Worm (Caenorhabditis elegans) whole organism, young adult: ENCODE results near the gene F15E6.9.
A peak's percentile ranks its signal among the peaks of the same experiment; 100 is the strongest.

Source experiments
- B0019.2 ChIP-seq: fragments of 200-800 bp; sonication (Bioruptor generic); conservative IDR thresholded peaks from 2 replicates; pipeline ENCODE4 v1.3.6; 2022; ENCODE audit warnings: missing genetic modification reagents, missing genetic modification characterization, missing compliant biosample characterization
- B0035.1 ChIP-seq: sonication (generic microtip); optimal IDR thresholded peaks from 2 replicates; lab custom pipeline; 2016; ENCODE audit warnings: missing genetic modification characterization, mild to moderate bottlenecking, missing compliant biosample characterization, missing genotype, missing genetic modification reagents
- B0336.3 ChIP-seq: fragments of 200-800 bp; sonication (Bioruptor generic); IDR thresholded peaks from 2 replicates; pipeline ENCODE4 v1.3.6; 2022; ENCODE audit warnings: missing genetic modification characterization, missing compliant biosample characterization
- D2030.7 ChIP-seq: fragments of 200-800 bp; sonication (Bioruptor generic); IDR thresholded peaks from 2 replicates; pipeline ENCODE4 v1.3.6; 2022; ENCODE audit warnings: missing genetic modification reagents, missing genetic modification characterization, missing compliant biosample characterization
- F10E7.11 ChIP-seq: sonication (generic microtip); optimal IDR thresholded peaks from 2 replicates; lab custom pipeline; 2017; ENCODE audit warnings: mild to moderate bottlenecking, missing genetic modification characterization, moderate library complexity, missing compliant biosample characterization
- F23B12.7 ChIP-seq: sonication (generic microtip); optimal IDR thresholded peaks from 2 replicates; lab custom pipeline; 2017; ENCODE audit warnings: missing genetic modification characterization, mild to moderate bottlenecking, missing compliant biosample characterization, antibody characterized with exemption, moderate library complexity; ENCODE audit not compliant: insufficient read depth
- F39B2.1 ChIP-seq: fragments of 200-800 bp; sonication (Bioruptor generic); IDR thresholded peaks from 2 replicates; pipeline ENCODE4 v1.3.6; 2022; ENCODE audit warnings: missing genetic modification reagents, missing genetic modification characterization, missing compliant biosample characterization
- F49E8.2 ChIP-seq: sonication (generic microtip); optimal IDR thresholded peaks from 3 replicates; lab custom pipeline; 2017; ENCODE audit warnings: missing genetic modification characterization, mild to moderate bottlenecking, missing compliant biosample characterization, antibody characterized with exemption, moderate library complexity; ENCODE audit not compliant: insufficient read depth
- F57A8.1 ChIP-seq: fragments of 200-800 bp; sonication (Bioruptor generic); optimal IDR thresholded peaks from 2 replicates; lab custom pipeline; 2018; ENCODE audit warnings: mild to moderate bottlenecking, missing genetic modification characterization, moderate library complexity, missing compliant biosample characterization
- F57C9.4 ChIP-seq: sonication (generic microtip); optimal IDR thresholded peaks from 2 replicates; lab custom pipeline; 2017; ENCODE audit warnings: mild to moderate bottlenecking, missing genetic modification characterization, missing compliant biosample characterization
- K12H6.12 ChIP-seq: fragments of 200-800 bp; sonication (Bioruptor generic); optimal IDR thresholded peaks from 2 replicates; lab custom pipeline; 2018; ENCODE audit warnings: mild to moderate bottlenecking, missing genetic modification characterization, missing compliant biosample characterization
- akir-1 ChIP-seq: fragments of 200-800 bp; sonication (Bioruptor generic); optimal IDR thresholded peaks from 2 replicates; lab custom pipeline; 2018; ENCODE audit warnings: mild to moderate bottlenecking, missing genetic modification characterization, moderate library complexity, missing compliant biosample characterization
- attf-6 ChIP-seq: fragments of 200-800 bp; sonication (Bioruptor generic); IDR thresholded peaks from 2 replicates; pipeline ENCODE4 v1.3.6; 2022; ENCODE audit warnings: missing genetic modification reagents, missing genetic modification characterization, missing compliant biosample characterization
- bed-2 ChIP-seq: fragments of 200-800 bp; sonication (Bioruptor generic); IDR thresholded peaks from 2 replicates; pipeline ENCODE4 v1.3.6; 2022; ENCODE audit warnings: missing genetic modification reagents, missing genetic modification characterization, missing compliant biosample characterization
- cebp-1 ChIP-seq, 2 experiments: fragments of 200-800 bp in 1 of 2; sonication (Bioruptor generic) in 1 of 2; sonication (generic microtip) in 1 of 2; IDR thresholded peaks in 1 of 2; optimal IDR thresholded peaks in 1 of 2; 2 replicates each; pipeline versions ENCODE4 v1.3.6 to Lab custom; 2017 to 2022; ENCODE audit warnings: missing compliant biosample characterization in 2 of 2, missing genetic modification characterization in 2 of 2, mild to moderate bottlenecking in 1 of 2, missing genetic modification reagents in 1 of 2, moderate library complexity in 1 of 2
- chd-7 ChIP-seq: sonication (generic microtip); optimal IDR thresholded peaks from 2 replicates; lab custom pipeline; 2016; ENCODE audit warnings: mild to moderate bottlenecking, missing genetic modification characterization, moderate library complexity, missing compliant biosample characterization
- dpl-1 ChIP-seq: fragments of 150-350 bp; optimal IDR thresholded peaks from 2 replicates; lab custom pipeline; 2014; ENCODE audit warnings: missing biosample characterization, missing genetic modification reagents, missing genetic modification characterization
- egrh-3 ChIP-seq: fragments of 200-800 bp; sonication (Bioruptor generic); IDR thresholded peaks from 2 replicates; pipeline ENCODE4 v1.3.6; 2022; ENCODE audit warnings: missing genetic modification reagents, missing genetic modification characterization, missing compliant biosample characterization
- ekl-4 ChIP-seq: fragments of 200-800 bp; sonication (Bioruptor generic); IDR thresholded peaks from 2 replicates; pipeline ENCODE4 v1.3.6; 2022; ENCODE audit warnings: missing genetic modification reagents, missing genetic modification characterization, missing compliant biosample characterization
- ets-4 ChIP-seq: fragments of 200-800 bp; sonication (Bioruptor generic); optimal IDR thresholded peaks from 2 replicates; lab custom pipeline; 2018; ENCODE audit warnings: mild to moderate bottlenecking, missing genetic modification characterization, missing compliant biosample characterization
- fkh-3 ChIP-seq: sonication (generic microtip); optimal IDR thresholded peaks from 2 replicates; lab custom pipeline; 2016; ENCODE audit warnings: mild to moderate bottlenecking, missing genetic modification characterization, missing compliant biosample characterization
- hmg-1.2 ChIP-seq: fragments of 200-800 bp; sonication (Bioruptor generic); IDR thresholded peaks from 2 replicates; pipeline ENCODE4 v1.3.6; 2022; ENCODE audit warnings: missing genetic modification reagents, missing genetic modification characterization, missing compliant biosample characterization
- lin-26 ChIP-seq: fragments of 200-800 bp; sonication (Bioruptor generic); IDR thresholded peaks from 2 replicates; pipeline ENCODE4 v1.3.6; 2022; ENCODE audit warnings: missing genetic modification reagents, missing genetic modification characterization, missing compliant biosample characterization
- lin-54 ChIP-seq: fragments of 200-800 bp; sonication (Bioruptor generic); optimal IDR thresholded peaks from 2 replicates; lab custom pipeline; 2018; ENCODE audit warnings: mild to moderate bottlenecking, missing genetic modification characterization, missing compliant biosample characterization
- lsl-1 ChIP-seq: fragments of 200-800 bp; sonication (Bioruptor generic); optimal IDR thresholded peaks from 2 replicates; lab custom pipeline; 2018; ENCODE audit warnings: mild to moderate bottlenecking, missing genetic modification characterization, moderate library complexity, missing compliant biosample characterization
- lsy-27 ChIP-seq: sonication (generic microtip); optimal IDR thresholded peaks from 2 replicates; lab custom pipeline; 2017; ENCODE audit warnings: missing genetic modification characterization, mild to moderate bottlenecking, missing compliant biosample characterization, antibody characterized with exemption, missing genotype, borderline replicate concordance; ENCODE audit not compliant: insufficient read depth
- mes-4 ChIP-seq: sonication (generic microtip); optimal IDR thresholded peaks from 2 replicates; lab custom pipeline; 2016; ENCODE audit warnings: missing genotype, missing genetic modification characterization, missing compliant biosample characterization
- nhr-120 ChIP-seq: fragments of 200-800 bp; sonication (Bioruptor generic); IDR thresholded peaks from 2 replicates; pipeline ENCODE4 v1.3.6; 2022; ENCODE audit warnings: missing genetic modification characterization, missing compliant biosample characterization
- nhr-80 ChIP-seq: sonication (generic microtip); optimal IDR thresholded peaks from 2 replicates; lab custom pipeline; 2016; ENCODE audit warnings: missing genetic modification characterization, missing compliant biosample characterization
- nhr-90 ChIP-seq: sonication (generic microtip); optimal IDR thresholded peaks from 2 replicates; lab custom pipeline; 2016; ENCODE audit warnings: missing genotype, mild to moderate bottlenecking, missing genetic modification characterization, missing compliant biosample characterization
- pbrm-1 ChIP-seq: fragments of 200-800 bp; sonication (Bioruptor generic); IDR thresholded peaks from 2 replicates; pipeline ENCODE4 v1.3.6; 2022; ENCODE audit warnings: missing genetic modification reagents, missing genetic modification characterization, missing compliant biosample characterization
- pha-4 ChIP-seq: fragments of 150-350 bp; sonication (generic microtip); optimal IDR thresholded peaks from 2 replicates; lab custom pipeline; 2014; ENCODE audit warnings: missing biosample characterization, missing genetic modification reagents, missing genetic modification characterization
- rcor-1 ChIP-seq: fragments of 200-800 bp; sonication (Bioruptor generic); IDR thresholded peaks from 2 replicates; pipeline ENCODE4 v1.3.6; 2022; ENCODE audit warnings: missing genetic modification reagents, missing genetic modification characterization, missing compliant biosample characterization
- repo-1 ChIP-seq: sonication (generic microtip); optimal IDR thresholded peaks from 2 replicates; lab custom pipeline; 2017; ENCODE audit warnings: mild to moderate bottlenecking, missing genetic modification characterization, missing compliant biosample characterization
- sdz-38 ChIP-seq: sonication (generic microtip); optimal IDR thresholded peaks from 2 replicates; lab custom pipeline; 2016; ENCODE audit warnings: missing genotype, missing genetic modification characterization, missing compliant biosample characterization
- sea-2 ChIP-seq: fragments of 200-800 bp; sonication (Bioruptor generic); IDR thresholded peaks from 2 replicates; pipeline ENCODE4 v1.3.6; 2022; ENCODE audit warnings: missing genetic modification characterization, missing compliant biosample characterization
- snpc-1.3 ChIP-seq: sonication (generic microtip); optimal IDR thresholded peaks from 2 replicates; lab custom pipeline; 2017; ENCODE audit warnings: missing genetic modification characterization, mild to moderate bottlenecking, missing compliant biosample characterization, antibody characterized with exemption, moderate library complexity, missing genotype, missing genetic modification reagents; ENCODE audit not compliant: insufficient read depth
- snpc-3.4 ChIP-seq: sonication (generic microtip); optimal IDR thresholded peaks from 2 replicates; lab custom pipeline; 2017; ENCODE audit warnings: missing genetic modification characterization, mild to moderate bottlenecking, missing compliant biosample characterization, antibody characterized with exemption, moderate library complexity, missing genotype, missing genetic modification reagents
- tbp1 ChIP-seq: fragments of 200-800 bp; sonication (Bioruptor generic); optimal IDR thresholded peaks from 2 replicates; lab custom pipeline; 2018; ENCODE audit warnings: mild to moderate bottlenecking, missing genetic modification characterization, missing compliant biosample characterization
- tlf-1 ChIP-seq: fragments of 200-800 bp; sonication (Bioruptor generic); optimal IDR thresholded peaks from 2 replicates; lab custom pipeline; 2018; ENCODE audit warnings: mild to moderate bottlenecking, missing genetic modification characterization, missing compliant biosample characterization
- zim-3 ChIP-seq: sonication (generic microtip); optimal IDR thresholded peaks from 2 replicates; lab custom pipeline; 2017; ENCODE audit warnings: mild to moderate bottlenecking, missing genetic modification characterization, moderate library complexity, missing compliant biosample characterization
- ztf-6 ChIP-seq: fragments of 200-800 bp; sonication (Bioruptor generic); IDR thresholded peaks from 2 replicates; pipeline ENCODE4 v1.3.6; 2022; ENCODE audit warnings: missing genetic modification reagents, missing genetic modification characterization, missing compliant biosample characterization

Gene F15E6.9

ce11 chrIV:4318056-4318455 is 19.2 kb upstream of the F15E6.9 start:
- no peak for TF ChIP-seq lin-54 (GFP tag; lab: Kevin White, UChicago)
- TF ChIP-seq dpl-1 (GFP tag; lab: Kevin White, UChicago) = no peak
- TF ChIP-seq B0035.1 = no peak
- TF ChIP-seq bed-2 (GFP tag; lab: Robert Waterston, UW) = no peak
- no peak for TF ChIP-seq snpc-1.3 (tag; lab: Kevin White, UChicago)
- TF ChIP-seq nhr-80 (tag; lab: Kevin White, UChicago) = no peak
- no peak for TF ChIP-seq K12H6.12 (tag; lab: Kevin White, UChicago)
- TF ChIP-seq cebp-1 (GFP tag; IDR thresholded peaks at IDR 0.05; lab: Robert Waterston, UW) = peak; percentile 77
- peak; percentile 95 for TF ChIP-seq cebp-1 (tag; optimal IDR thresholded peaks at IDR 0.05; lab: Kevin White, UChicago)

DNA sequence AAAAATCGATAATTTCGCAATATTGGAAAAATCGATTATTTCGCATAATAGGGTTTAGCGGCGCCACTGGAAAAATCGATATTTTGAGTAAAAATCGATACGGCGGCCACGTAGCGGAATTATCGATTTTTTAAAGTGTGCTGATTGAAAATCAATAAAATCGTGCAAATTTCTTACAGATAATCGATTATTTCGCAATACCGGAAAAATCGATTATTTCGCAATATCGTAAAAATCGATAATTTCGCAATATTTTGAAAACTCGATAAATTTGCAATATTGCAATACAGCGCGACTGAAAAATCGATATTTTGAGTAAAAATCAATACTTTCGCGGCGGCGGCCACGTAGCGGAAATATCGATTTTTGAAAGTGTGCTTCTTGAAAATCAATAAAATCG is 18.8 kb upstream of the F15E6.9 start:
- TF ChIP-seq F57A8.1 (GFP tag; lab: Kevin White, UChicago) (no peak), cebp-1 (GFP tag; IDR thresholded peaks at IDR 0.05; lab: Robert Waterston, UW) (peak; percentile 75), cebp-1 (tag; optimal IDR thresholded peaks at IDR 0.05; lab: Kevin White, UChicago) (peak; percentile 79), ztf-6 (no peak), egrh-3 (GFP tag; lab: Robert Waterston, UW) (no peak), pbrm-1 (GFP tag; lab: Robert Waterston, UW) (no peak), repo-1 (tag; lab: Kevin White, UChicago) (no peak)

DNA sequence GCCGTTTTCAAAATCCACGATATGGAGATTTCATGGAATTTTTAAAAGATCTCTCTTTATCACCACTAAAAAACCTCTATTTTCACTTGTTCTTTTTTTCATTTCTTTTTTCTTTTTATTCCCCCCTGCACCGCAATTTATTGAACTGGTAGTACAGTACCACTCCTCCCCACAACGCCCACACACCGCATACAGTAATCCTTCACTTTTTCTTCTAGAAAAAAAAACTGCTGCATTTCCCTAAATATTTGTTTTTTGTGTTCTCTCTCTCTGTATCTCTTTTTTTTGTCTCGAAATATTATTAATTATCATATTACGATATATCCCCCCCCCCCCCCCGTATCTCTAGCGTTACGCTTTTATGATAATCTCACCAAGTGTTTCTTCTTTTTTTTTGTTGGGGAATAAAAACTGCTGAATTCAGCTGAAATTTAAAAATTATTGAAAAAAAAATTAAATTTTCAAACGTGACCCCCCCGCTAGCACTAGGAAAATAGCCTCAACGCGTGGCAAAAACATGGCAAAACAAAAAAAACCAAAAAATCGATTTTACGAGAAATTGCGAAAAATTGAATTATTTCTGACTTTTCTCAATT is 18.0 kb upstream of the F15E6.9 start, which contains the start of gene Y24D9B.1:
Gene Y24D9B.1, plus strand, starts transcription at position 546 of the 596 bp plus-strand sequence.
- TF ChIP-seq akir-1 (GFP tag; lab: Kevin White, UChicago) = no peak
- TF ChIP-seq hmg-1.2 = no peak
- no peak for TF ChIP-seq F10E7.11 (tag; lab: Kevin White, UChicago)
- no peak for TF ChIP-seq zim-3 (tag; lab: Kevin White, UChicago)
- TF ChIP-seq snpc-3.4 = peak; percentile 8
- no peak for TF ChIP-seq F57C9.4 (tag; lab: Kevin White, UChicago)
- no peak for TF ChIP-seq F57A8.1 (GFP tag; lab: Kevin White, UChicago)
- TF ChIP-seq B0336.3 (GFP tag; lab: Robert Waterston, UW) = 0 out of 2 replicates have a peak, but pooled peaks have one; percentile 9
- TF ChIP-seq D2030.7 (GFP tag; lab: Robert Waterston, UW) = no peak
- TF ChIP-seq F39B2.1 = 0 out of 2 replicates have a peak, but pooled peaks have one; percentile 10
- peak; percentile 47; the same call in 1 of the 2 replicates for TF ChIP-seq ekl-4
- no peak for TF ChIP-seq rcor-1 (GFP tag; lab: Robert Waterston, UW)
- TF ChIP-seq lsl-1 (GFP tag; lab: Kevin White, UChicago) = peak; percentile 8
- TF ChIP-seq pha-4 (tag; lab: Kevin White, UChicago) = no peak
- no peak for TF ChIP-seq B0019.2 (GFP tag; lab: Robert Waterston, UW)
- TF ChIP-seq tbp1 (GFP tag; lab: Kevin White, UChicago) = no peak
- TF ChIP-seq nhr-120 (GFP tag; lab: Robert Waterston, UW) = no peak
- TF ChIP-seq nhr-90 (tag; lab: Kevin White, UChicago) = no peak
- TF ChIP-seq mes-4 (tag; lab: Kevin White, UChicago) = no peak
- no peak for TF ChIP-seq lsy-27
- no peak for TF ChIP-seq egrh-3 (GFP tag; lab: Robert Waterston, UW)
- no peak for TF ChIP-seq F23B12.7 (tag; lab: Kevin White, UChicago)
- no peak for TF ChIP-seq tlf-1 (GFP tag; lab: Kevin White, UChicago)
- 0 out of 2 replicates have a peak, but pooled peaks have one; percentile 30 for TF ChIP-seq pbrm-1 (GFP tag; lab: Robert Waterston, UW)
- TF ChIP-seq attf-6 (GFP tag; lab: Robert Waterston, UW) = peak; percentile 65
- TF ChIP-seq ets-4 (GFP tag; lab: Kevin White, UChicago) = no peak
- no peak for TF ChIP-seq chd-7 (tag; lab: Kevin White, UChicago)
- TF ChIP-seq lin-26 (GFP tag; lab: Robert Waterston, UW) = peak; percentile 36; the same call in 1 of the 2 replicates
- no peak for TF ChIP-seq fkh-3 (tag; lab: Kevin White, UChicago)
- peak; percentile 3 for TF ChIP-seq F49E8.2
- no peak for TF ChIP-seq sea-2
- TF ChIP-seq bed-2 (GFP tag; lab: Robert Waterston, UW) = no peak
- no peak for TF ChIP-seq sdz-38
